Fruit fly (Drosophila melanogaster) whole organism, embryonic: Measurements from ENCODE around the gene Or85a.

Source experiments
- Adf1 ChIP-seq: fragments of 200-800 bp; sonication (Bioruptor generic); IDR thresholded peaks from 2 replicates; pipeline ENCODE4 v1.3.6; 2022; ENCODE audit warnings: missing biosample characterization, missing genetic modification characterization
- B-H2 ChIP-seq: fragments of 200-800 bp; sonication (Bioruptor generic); optimal IDR thresholded peaks from 2 replicates; lab custom pipeline; 2018; ENCODE audit warnings: missing biosample characterization, mild to moderate bottlenecking, missing genetic modification characterization
- BEAF-32 ChIP-seq: fragments of 200-800 bp; sonication (Bioruptor generic); optimal IDR thresholded peaks from 3 replicates; lab custom pipeline; 2017; ENCODE audit warnings: missing biosample characterization, missing genetic modification characterization, mild to moderate bottlenecking, moderate library complexity, missing genetic modification reagents
- Bteb2 ChIP-seq: fragments of 200-800 bp; sonication (Bioruptor generic); optimal IDR thresholded peaks from 2 replicates; lab custom pipeline; 2016; ENCODE audit warnings: missing biosample characterization, missing genetic modification characterization
- CG1024 ChIP-seq: fragments of 200-800 bp; sonication (Bioruptor generic); IDR thresholded peaks from 2 replicates; pipeline ENCODE4 v1.3.6; 2022; ENCODE audit warnings: missing biosample characterization, missing genetic modification characterization
- CG10565 ChIP-seq: fragments of 200-800 bp; sonication (Bioruptor generic); optimal IDR thresholded peaks from 3 replicates; lab custom pipeline; 2016; ENCODE audit warnings: missing biosample characterization, mild to moderate bottlenecking, missing genetic modification characterization
- CG11504 ChIP-seq: fragments of 200-800 bp; sonication (Bioruptor generic); optimal IDR thresholded peaks from 3 replicates; lab custom pipeline; 2019; ENCODE audit warnings: missing biosample characterization, mild to moderate bottlenecking, missing genetic modification characterization, moderate library complexity
- CG11695 ChIP-seq: fragments of 200-800 bp; sonication (Bioruptor generic); IDR thresholded peaks from 3 replicates; pipeline ENCODE4 v1.3.6; 2022; ENCODE audit warnings: missing biosample characterization, missing genetic modification characterization
- CG13287 ChIP-seq: fragments of 200-800 bp; sonication (Bioruptor generic); IDR thresholded peaks from 2 replicates; pipeline ENCODE4 v1.3.6; 2022; ENCODE audit warnings: missing biosample characterization, missing genetic modification characterization; ENCODE audit not compliant: partially characterized antibody
- CG14710 ChIP-seq: fragments of 200-800 bp; sonication (Bioruptor generic); optimal IDR thresholded peaks from 3 replicates; lab custom pipeline; 2019; ENCODE audit warnings: missing biosample characterization, mild to moderate bottlenecking, missing genetic modification characterization, moderate library complexity
- CG15514 ChIP-seq: fragments of 200-800 bp; sonication (Bioruptor generic); optimal IDR thresholded peaks from 3 replicates; lab custom pipeline; 2017; ENCODE audit warnings: missing biosample characterization, missing genetic modification characterization, mild to moderate bottlenecking, moderate library complexity, missing genetic modification reagents
- CG15601 ChIP-seq: fragments of 200-800 bp; sonication (Bioruptor generic); optimal IDR thresholded peaks from 3 replicates; lab custom pipeline; 2019; ENCODE audit warnings: missing biosample characterization, mild to moderate bottlenecking, missing genetic modification characterization, moderate library complexity
- CG17802 ChIP-seq: fragments of 200-800 bp; sonication (Bioruptor generic); optimal IDR thresholded peaks from 2 replicates; lab custom pipeline; 2018; ENCODE audit warnings: missing biosample characterization, mild to moderate bottlenecking, missing genetic modification characterization, moderate library complexity
- CG17912 ChIP-seq: fragments of 200-800 bp; sonication (Bioruptor generic); optimal IDR thresholded peaks from 2 replicates; lab custom pipeline; 2018; ENCODE audit warnings: missing biosample characterization, mild to moderate bottlenecking, missing genetic modification characterization
- CG2129 ChIP-seq: fragments of 200-800 bp; sonication (Bioruptor generic); IDR thresholded peaks from 2 replicates; pipeline ENCODE4 v1.3.6; 2022; ENCODE audit warnings: missing biosample characterization, missing genetic modification characterization; ENCODE audit not compliant: partially characterized antibody
- CG32767 ChIP-seq: fragments of 200-800 bp; sonication (Bioruptor generic); IDR thresholded peaks from 2 replicates; pipeline ENCODE4 v1.3.6; 2022; ENCODE audit warnings: missing biosample characterization, missing genetic modification characterization
- CG33213 ChIP-seq: fragments of 200-800 bp; sonication (Bioruptor generic); optimal IDR thresholded peaks from 3 replicates; lab custom pipeline; 2016; ENCODE audit warnings: missing biosample characterization, missing genetic modification characterization
- CG42726 ChIP-seq: fragments of 200-800 bp; sonication (Bioruptor generic); IDR thresholded peaks from 2 replicates; pipeline ENCODE4 v1.3.6; 2022; ENCODE audit warnings: missing biosample characterization, missing genetic modification characterization; ENCODE audit not compliant: partially characterized antibody
- CG8765 ChIP-seq: fragments of 200-800 bp; sonication (Bioruptor generic); IDR thresholded peaks from 2 replicates; pipeline ENCODE4 v1.3.6; 2022; ENCODE audit warnings: missing biosample characterization, missing genetic modification characterization
- D ChIP-seq, 2 experiments: fragments of 200-800 bp in 1 of 2; fragments of >200 bp in 1 of 2; sonication (Bioruptor generic) in 1 of 2; optimal IDR thresholded peaks; 2 replicates in 1 of 2; 3 replicates in 1 of 2; lab custom pipeline; 2017; ENCODE audit warnings: mild to moderate bottlenecking in 1 of 2, missing biosample characterization in 1 of 2, missing genetic modification characterization in 1 of 2, missing genetic modification reagents in 1 of 2
- D19A ChIP-seq: fragments of 200-800 bp; optimal IDR thresholded peaks from 3 replicates; lab custom pipeline; 2019; ENCODE audit warnings: missing biosample characterization, mild to moderate bottlenecking, missing genetic modification characterization, moderate library complexity
- Ets65A ChIP-seq: fragments of 200-800 bp; sonication (Bioruptor generic); peaks from one replicate; lab custom pipeline; 2016; ENCODE audit warnings: missing biosample characterization, missing genetic modification characterization
- Med ChIP-seq: fragments of 200-800 bp; sonication (Bioruptor generic); peaks from one replicate; lab custom pipeline; 2016; ENCODE audit warnings: missing biosample characterization, missing genetic modification characterization, mild to moderate bottlenecking, inconsistent platforms, moderate library complexity
- Myb ChIP-seq: fragments of 200-800 bp; sonication (Bioruptor generic); optimal IDR thresholded peaks from 2 replicates; lab custom pipeline; 2016; ENCODE audit warnings: missing biosample characterization, missing genetic modification characterization
- YL-1 ChIP-seq: fragments of 200-800 bp; sonication (Bioruptor generic); optimal IDR thresholded peaks from 3 replicates; lab custom pipeline; 2017; ENCODE audit warnings: missing biosample characterization, mild to moderate bottlenecking, missing genetic modification characterization
- abd-A ChIP-seq: fragments of 200-800 bp; sonication (Bioruptor generic); optimal IDR thresholded peaks from 3 replicates; lab custom pipeline; 2019; ENCODE audit warnings: missing biosample characterization, mild to moderate bottlenecking, missing genetic modification characterization, moderate library complexity
- amos ChIP-seq: fragments of 200-800 bp; sonication (Bioruptor generic); IDR thresholded peaks from 2 replicates; pipeline ENCODE4 v1.3.6; 2022; ENCODE audit warnings: missing biosample characterization, missing genetic modification characterization; ENCODE audit not compliant: partially characterized antibody
- bowl ChIP-seq: fragments of 200-800 bp; sonication (Bioruptor generic); IDR thresholded peaks from 2 replicates; pipeline ENCODE4 v1.3.6; 2022; ENCODE audit warnings: missing biosample characterization, missing genetic modification characterization
- br ChIP-seq: fragments of >200 bp; optimal IDR thresholded peaks from 2 replicates; lab custom pipeline; 2017
- cad ChIP-seq: fragments of >200 bp; optimal IDR thresholded peaks from 2 replicates; lab custom pipeline; 2017; ENCODE audit warnings: missing biosample characterization, missing genetic modification characterization
- chif ChIP-seq, 2 experiments: fragments of 200-800 bp; sonication (Bioruptor generic); optimal IDR thresholded peaks; 3 replicates each; lab custom pipeline; 2016; ENCODE audit warnings: missing biosample characterization in 2 of 2, missing genetic modification characterization in 2 of 2
- esg ChIP-seq: fragments of 200-800 bp; sonication (Bioruptor generic); conservative IDR thresholded peaks from 2 replicates; pipeline ENCODE4 v1.3.6; 2022; ENCODE audit warnings: missing biosample characterization, missing genetic modification characterization
- exex ChIP-seq: fragments of 200-800 bp; sonication (Bioruptor generic); optimal IDR thresholded peaks from 4 replicates; lab custom pipeline; 2018; ENCODE audit warnings: missing biosample characterization, mild to moderate bottlenecking, missing genetic modification characterization, moderate library complexity
- gt ChIP-seq: fragments of 200-800 bp; sonication (Bioruptor generic); IDR thresholded peaks from 2 replicates; pipeline ENCODE4 v1.3.6; 2022; ENCODE audit warnings: missing biosample characterization, missing genetic modification characterization
- hbn ChIP-seq: fragments of 200-800 bp; sonication (Bioruptor generic); IDR thresholded peaks from 2 replicates; pipeline ENCODE4 v1.3.6; 2022; ENCODE audit warnings: missing biosample characterization, missing genetic modification characterization; ENCODE audit not compliant: partially characterized antibody
- klu ChIP-seq: fragments of 200-800 bp; sonication (Bioruptor generic); IDR thresholded peaks from 2 replicates; pipeline ENCODE4 v1.3.6; 2022; ENCODE audit warnings: missing biosample characterization, missing genetic modification characterization
- lbe ChIP-seq: fragments of 200-800 bp; sonication (Bioruptor generic); optimal IDR thresholded peaks from 2 replicates; lab custom pipeline; 2016; ENCODE audit warnings: missing biosample characterization, mild to moderate bottlenecking, missing genetic modification characterization
- nau ChIP-seq: fragments of 200-800 bp; sonication (Bioruptor generic); optimal IDR thresholded peaks from 3 replicates; lab custom pipeline; 2017; ENCODE audit warnings: missing biosample characterization, mild to moderate bottlenecking, missing genetic modification characterization, missing genetic modification reagents
- odd ChIP-seq: fragments of 200-800 bp; sonication (Bioruptor generic); optimal IDR thresholded peaks from 2 replicates; lab custom pipeline; 2017; ENCODE audit warnings: missing biosample characterization, mild to moderate bottlenecking, missing genetic modification characterization
- org-1 ChIP-seq: fragments of 200-800 bp; sonication (Bioruptor generic); optimal IDR thresholded peaks from 2 replicates; lab custom pipeline; 2017; ENCODE audit warnings: missing biosample characterization, missing genetic modification characterization
- tll ChIP-seq, 2 experiments: fragments of 200-800 bp in 1 of 2; fragments of >200 bp in 1 of 2; sonication (Bioruptor generic) in 1 of 2; optimal IDR thresholded peaks; 2 replicates each; lab custom pipeline; 2017 to 2019; ENCODE audit warnings: missing biosample characterization in 2 of 2, missing genetic modification characterization in 2 of 2, mild to moderate bottlenecking in 1 of 2, moderate library complexity in 1 of 2
- unc-4 ChIP-seq: fragments of 200-800 bp; sonication (Bioruptor generic); IDR thresholded peaks from 2 replicates; pipeline ENCODE4 v1.3.6; 2022; ENCODE audit warnings: missing biosample characterization, missing genetic modification characterization; ENCODE audit not compliant: partially characterized antibody
- wek ChIP-seq: fragments of 200-800 bp; sonication (Bioruptor generic); optimal IDR thresholded peaks from 3 replicates; lab custom pipeline; 2018; ENCODE audit warnings: missing biosample characterization, mild to moderate bottlenecking, missing genetic modification characterization, moderate library complexity

Gene Or85a

dm6 chr3R:8306188-8306926 is 15.2 kb upstream of the Or85a start (continued):
- TF ChIP-seq CG17802 (tag; lab: Kevin White, UChicago) (no peak), org-1 (GFP tag; lab: Kevin White, UChicago) (no peak), CG17912 (GFP tag; lab: Kevin White, UChicago) (no peak), YL-1 (GFP tag; lab: Kevin White, UChicago) (no peak), CG15601 (tag; lab: Kevin White, UChicago) (peak; percentile 5), CG13287 (GFP tag; lab: Robert Waterston, UW) (peak; percentile 23; the same call in 1 of the 2 replicates), amos (GFP tag; lab: Robert Waterston, UW) (peak; percentile 68), Bteb2 (GFP tag; lab: Kevin White, UChicago) (no peak), D (optimal IDR thresholded peaks at IDR 0.05; lab: Kevin White, UChicago) (peak; percentile 37), D (GFP tag; optimal IDR thresholded peaks at IDR 0.05; lab: Kevin White, UChicago) (no peak), wek (GFP tag; lab: Kevin White, UChicago) (no peak), bowl (GFP tag; lab: Robert Waterston, UW) (no peak), Med (peak; percentile 33), unc-4 (peak; percentile 15; the same call in 1 of the 2 replicates), CG2129 (GFP tag; lab: Robert Waterston, UW) (no peak), CG32767 (GFP tag; lab: Robert Waterston, UW) (peak; percentile 9; the same call in 1 of the 2 replicates)

dm6 chr3R:8306927-8307261 is 14.7 kb upstream of the Or85a start:
- peak; percentile 90 for TF ChIP-seq Ets65A (GFP tag; lab: Kevin White, UChicago)
- TF ChIP-seq CG15514 (GFP tag; lab: Kevin White, UChicago), result no peak

- TF ChIP-seq klu (GFP tag; lab: Robert Waterston, UW) (no peak), tll (GFP tag; optimal IDR thresholded peaks at IDR 0.05; lab: Kevin White, UChicago) (peak in 1 of 2 experiments; percentile 94), B-H2 (GFP tag; lab: Kevin White, UChicago) (no peak), Med (peak; percentile 36), cad (GFP tag; lab: Kevin White, UChicago) (peak; percentile 82)
These were observed 14.3 kb upstream of the Or85a start for dm6 chr3R:8307283-8307682.

- TF ChIP-seq odd (GFP tag; lab: Kevin White, UChicago) (no peak), abd-A (tag; lab: Kevin White, UChicago) (no peak), CG33213 (peak; percentile 58), Adf1 (GFP tag; lab: Robert Waterston, UW) (no peak), CG1024 (GFP tag; lab: Robert Waterston, UW) (no peak), BEAF-32 (GFP tag; lab: Kevin White, UChicago) (peak; percentile 60), cad (GFP tag; lab: Kevin White, UChicago) (no peak), Myb (peak; percentile 59), CG11695 (GFP tag; lab: Robert Waterston, UW) (no peak), chif (GFP tag; optimal IDR thresholded peaks at IDR 0.05; lab: Kevin White, UChicago) (peak in 1 of 2 experiments; percentile 14), CG11504 (tag; lab: Kevin White, UChicago) (no peak), hbn (GFP tag; lab: Robert Waterston, UW) (peak; percentile 28; the same call in 1 of the 2 replicates), lbe (GFP tag; lab: Kevin White, UChicago) (no peak), CG42726 (GFP tag; lab: Robert Waterston, UW) (no peak), D19A (tag; lab: Kevin White, UChicago) (peak; percentile 30), exex (tag; lab: Kevin White, UChicago) (no peak), esg (GFP tag; lab: Robert Waterston, UW) (no peak), CG14710 (tag; lab: Kevin White, UChicago) (peak; percentile 77), br (lab: Kevin White, UChicago) (no peak), CG10565 (no peak), CG8765 (GFP tag; lab: Robert Waterston, UW) (no peak), nau (GFP tag; lab: Kevin White, UChicago) (no peak), gt (GFP tag; lab: Robert Waterston, UW) (no peak)
These were observed 13.0 kb upstream of the Or85a start, which contains the start of gene tex for dm6 chr3R:8308515-8308959. tex (minus strand) TSS chr3R:8308645.
